Fruit fly (Drosophila melanogaster) whole organism, larva: ENCODE measurements around the gene hgo.

Source experiments
- noc ChIP-seq: fragments of 200-800 bp; sonication (Bioruptor generic); optimal IDR thresholded peaks from 3 replicates; lab custom pipeline; 2019; ENCODE audit warnings: missing biosample characterization, mild to moderate bottlenecking, missing genetic modification characterization, moderate library complexity

hgo gene

DNA sequence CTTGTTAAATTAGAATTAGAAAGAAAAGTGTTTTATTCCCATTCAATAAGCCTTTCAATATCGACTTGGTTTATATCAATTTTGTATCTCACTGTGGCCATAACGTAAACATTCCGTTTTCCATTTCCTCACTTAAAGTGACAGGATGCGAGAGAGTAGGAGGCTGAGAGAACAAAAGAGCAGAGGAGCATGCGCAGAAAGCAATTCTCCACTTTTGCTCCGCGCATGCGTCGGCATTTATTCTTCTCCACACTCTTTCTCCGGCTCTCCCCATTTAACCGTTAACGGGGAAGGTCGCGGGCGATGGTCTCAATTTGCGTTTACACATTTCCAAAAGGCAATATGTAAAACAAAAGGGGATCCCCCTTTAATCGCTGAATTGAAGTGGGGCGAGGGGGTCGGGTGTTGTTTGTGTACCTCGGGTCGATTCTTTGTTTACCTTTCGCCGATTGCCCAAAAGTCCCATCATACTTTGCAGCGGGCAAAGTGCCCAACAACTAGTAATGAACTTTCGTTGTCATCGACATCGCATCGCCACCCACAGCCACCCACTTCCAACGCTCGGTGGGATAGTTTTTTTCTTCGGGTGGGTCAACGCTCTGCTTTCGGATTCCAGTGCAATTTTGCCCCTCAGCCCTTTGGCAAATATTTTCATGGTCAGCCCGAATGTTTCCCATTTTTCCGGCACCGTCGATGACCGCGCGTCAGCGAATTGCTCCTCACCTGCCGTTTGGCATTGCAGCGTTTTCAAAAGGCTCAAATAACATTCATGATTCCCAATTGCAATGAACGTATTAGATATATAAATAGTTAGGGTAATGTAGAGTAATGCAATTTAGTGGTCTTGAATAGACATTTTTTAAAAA is 32.7 kb downstream of the hgo start:
- TF ChIP-seq noc (tag; lab: Kevin White, UChicago) = no peak

DNA sequence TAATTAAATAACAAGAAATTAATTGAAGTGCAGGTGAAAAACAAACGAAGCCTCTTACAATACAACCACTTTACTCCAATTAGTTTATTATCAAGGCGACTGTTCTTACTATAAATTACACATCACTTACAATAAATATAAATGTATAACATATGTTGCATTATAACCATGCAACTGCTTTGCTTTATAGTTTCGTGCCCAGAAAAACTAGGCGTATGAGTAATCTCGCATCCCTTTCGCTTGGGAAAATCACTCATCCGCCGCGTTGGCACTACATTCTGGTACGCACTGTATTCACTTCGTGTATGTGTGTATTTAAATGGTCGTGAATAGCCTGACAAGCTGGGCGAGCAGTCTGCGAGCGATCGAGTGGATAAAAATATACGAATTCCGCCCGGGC is 33.7 kb downstream of the hgo start:
- no peak for TF ChIP-seq noc (tag; lab: Kevin White, UChicago)

DNA sequence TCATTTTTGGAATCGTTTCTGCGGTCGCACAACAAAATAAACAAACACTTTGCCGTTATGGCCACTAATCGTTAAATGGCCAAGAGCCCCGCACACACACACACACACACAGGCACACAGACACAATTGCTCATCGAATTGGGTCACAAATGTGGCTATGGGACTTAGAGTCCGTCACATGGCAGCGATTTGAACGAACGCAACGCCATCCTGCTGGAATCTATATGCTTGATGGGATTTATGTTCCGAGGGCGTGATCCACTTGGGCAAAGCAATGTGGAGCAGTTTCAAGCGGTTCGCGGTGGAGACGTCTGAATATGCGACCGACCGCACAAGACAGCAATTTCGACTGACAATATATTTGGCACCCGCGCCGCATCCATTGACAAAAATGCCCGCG is 34.4 kb downstream of the hgo start:
- TF ChIP-seq noc (tag; lab: Kevin White, UChicago) = no peak

DNA sequence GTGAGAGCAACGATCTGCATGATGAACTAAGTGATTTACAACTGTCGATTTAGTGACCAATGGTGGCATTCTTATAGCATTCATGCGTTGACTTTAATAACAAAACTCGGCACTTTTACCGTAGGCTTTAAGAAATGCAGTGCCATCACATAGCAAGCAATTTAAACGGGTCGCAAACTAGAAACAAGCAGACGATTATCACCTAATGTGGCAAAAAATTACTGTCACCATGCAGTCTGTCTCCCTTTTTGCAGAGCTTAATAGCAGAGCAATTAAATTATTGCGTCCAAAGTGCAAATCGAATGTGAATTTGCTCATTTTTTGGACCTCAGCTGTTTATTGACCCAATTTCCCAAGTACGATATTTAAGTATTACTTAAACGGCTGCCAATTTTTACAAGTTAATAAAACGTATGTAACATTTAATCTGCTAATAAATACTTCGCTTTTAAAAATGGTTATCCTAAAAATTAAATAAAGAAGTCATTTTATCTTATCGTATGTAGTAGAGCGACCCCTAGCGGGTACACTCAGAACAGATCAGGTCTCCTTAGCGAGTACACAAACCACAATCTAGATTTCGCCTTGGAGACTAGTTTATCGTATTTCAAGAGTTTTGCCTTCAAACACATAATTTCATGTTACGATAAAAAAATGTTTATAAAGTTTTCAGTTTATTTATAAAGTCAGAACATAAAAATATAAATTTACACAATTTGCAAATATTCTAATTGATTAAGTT is 35.6 kb downstream of the hgo start, which contains the start of gene Vm32E:
Gene Vm32E (minus strand): TSS at position 51 of the 742 bp plus-strand sequence.
- TF ChIP-seq noc (tag; lab: Kevin White, UChicago) = no peak

DNA sequence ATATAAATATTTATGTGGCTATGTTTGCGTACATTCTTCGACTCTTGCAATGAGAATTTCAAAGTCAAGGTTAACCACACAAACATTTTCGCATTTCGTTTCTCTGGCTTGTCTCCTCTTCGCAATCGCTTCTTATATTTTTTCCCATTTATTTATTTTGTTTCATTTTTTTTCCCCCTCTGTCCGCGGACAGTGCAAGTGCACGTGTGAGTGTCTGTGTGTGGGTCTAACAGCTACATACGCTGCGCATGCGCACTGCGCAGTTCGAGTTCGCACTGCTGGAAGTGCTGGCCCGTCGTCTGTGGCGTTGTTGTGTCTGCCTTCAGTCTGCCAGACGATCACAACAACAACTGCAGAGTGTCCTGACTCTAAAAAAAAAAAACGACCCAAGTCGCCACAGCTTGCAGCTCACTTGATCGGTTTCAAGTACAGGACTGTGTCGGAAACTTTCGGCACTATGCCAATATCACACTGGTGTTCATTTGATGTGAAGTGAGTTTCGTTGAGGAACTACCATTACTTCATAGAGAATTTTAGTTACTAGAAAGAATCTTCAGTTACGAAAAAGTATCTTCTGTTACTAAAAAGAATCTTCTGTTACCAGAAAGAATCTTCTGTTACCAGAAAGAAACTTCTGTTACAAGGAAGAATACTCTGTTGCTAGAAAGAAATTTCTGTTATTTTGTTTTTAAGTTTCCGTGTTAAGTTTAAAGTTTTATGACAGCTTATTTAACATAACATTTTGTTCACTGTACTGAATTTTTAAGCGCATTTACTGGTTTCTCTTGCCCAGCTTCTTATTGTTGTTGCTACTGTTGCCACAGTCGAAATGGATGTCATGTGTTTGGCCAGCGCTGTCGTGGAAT is 39.4 kb downstream of the hgo start:
- TF ChIP-seq noc (tag; lab: Kevin White, UChicago) = no peak

DNA sequence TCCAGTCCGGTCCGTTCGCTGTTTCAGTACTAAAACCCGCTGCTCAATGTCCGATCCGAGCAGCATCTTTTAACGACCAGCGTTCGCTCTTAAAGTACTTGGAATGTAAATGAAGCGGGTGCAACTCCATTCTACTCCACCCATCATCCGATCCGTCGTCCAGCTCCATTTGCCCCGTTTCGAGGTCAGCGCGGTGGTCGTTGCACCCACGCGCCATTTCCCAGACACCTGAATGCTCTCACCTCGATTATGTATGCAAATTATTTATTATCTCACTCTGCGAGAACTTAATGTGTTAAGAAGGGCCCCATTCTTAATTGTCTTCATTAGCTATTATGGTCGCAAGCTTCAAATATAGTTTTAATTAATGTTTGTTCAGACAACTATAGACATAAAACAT is 42.1 kb downstream of the hgo start:
- no peak for TF ChIP-seq noc (tag; lab: Kevin White, UChicago)

DNA sequence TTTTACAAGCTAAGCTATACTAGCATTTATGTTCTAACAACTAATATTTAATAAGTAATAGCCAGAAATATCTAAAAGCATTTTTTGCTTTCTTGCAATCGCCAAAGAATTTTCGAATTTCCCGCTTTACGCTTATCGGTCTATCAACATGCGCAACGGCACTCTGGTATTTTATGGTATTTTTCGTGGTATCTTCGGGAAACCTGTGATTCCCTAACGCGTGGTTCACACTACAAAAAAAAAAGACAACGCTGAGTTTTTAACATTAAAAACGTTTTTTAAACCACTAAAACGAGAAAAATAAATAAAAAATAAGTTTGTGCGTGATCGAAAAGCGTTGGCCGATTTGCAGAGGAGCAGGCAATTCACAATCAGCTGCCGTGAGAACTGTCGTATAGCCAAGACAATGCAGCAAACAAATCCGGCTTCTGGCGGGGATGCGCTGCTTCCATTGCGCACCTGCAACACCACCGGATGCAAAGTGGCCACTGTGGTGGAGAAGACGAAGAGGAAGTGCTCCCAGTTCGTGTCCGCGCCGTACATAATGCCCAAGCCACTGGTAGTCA is 42.7 kb downstream of the hgo start, which contains the start of gene Boh2:
Gene Boh2 (plus strand): TSS at position 207 of the 566 bp plus-strand sequence.
- TF ChIP-seq noc (tag; lab: Kevin White, UChicago) = no peak

DNA sequence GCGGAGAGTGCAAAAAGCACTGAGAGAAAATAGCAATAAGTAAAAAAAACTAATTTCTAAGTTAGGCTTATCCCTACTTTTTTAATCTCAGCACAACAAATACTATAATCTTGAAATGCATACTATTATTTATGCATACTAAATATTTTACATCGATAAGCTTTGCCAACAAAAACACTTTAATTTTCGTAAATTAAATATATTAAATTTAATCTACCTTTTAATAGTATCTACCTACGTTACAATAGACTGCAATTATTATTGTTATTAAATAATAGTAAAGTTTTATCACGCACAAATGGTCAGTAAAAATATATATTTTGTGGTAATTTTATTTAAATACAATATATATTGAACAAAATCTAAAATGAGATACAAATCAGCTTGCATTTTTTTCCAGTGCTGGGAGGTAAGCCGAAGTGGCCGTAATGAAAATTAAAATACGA is 46.0 kb downstream of the hgo start:
- TF ChIP-seq noc (tag; lab: Kevin White, UChicago) = no peak

DNA sequence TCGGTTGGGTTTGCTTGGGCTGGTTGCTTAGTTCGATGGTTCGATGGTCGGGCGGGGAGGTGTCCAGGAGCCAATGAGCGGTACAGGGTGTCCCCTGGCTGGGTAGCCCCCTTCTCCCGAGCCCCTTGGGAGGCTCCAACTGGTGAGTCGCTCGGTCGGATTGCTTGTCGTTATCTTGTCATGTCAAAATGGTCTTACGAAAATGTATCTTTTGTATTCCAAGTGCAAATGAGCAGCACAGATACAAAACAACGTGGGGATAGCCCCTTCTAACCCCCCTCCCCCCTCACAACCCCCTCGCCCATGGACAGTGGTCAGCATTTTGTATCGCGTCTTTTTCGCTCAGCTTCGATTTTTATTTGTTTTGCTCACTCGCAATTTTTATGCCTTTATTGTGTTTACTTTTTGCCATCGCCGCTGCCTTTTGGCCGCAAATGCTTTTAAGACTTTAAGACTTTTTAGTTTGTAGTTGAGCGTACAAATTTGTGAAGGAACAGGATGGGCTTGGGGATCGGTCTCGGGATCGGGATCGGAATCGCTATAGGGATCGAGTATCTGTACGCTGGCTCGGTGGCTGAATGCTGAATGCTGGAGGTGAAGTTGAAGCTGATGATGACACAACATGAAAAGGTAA is 46.5 kb downstream of the hgo start:
- no peak for TF ChIP-seq noc (tag; lab: Kevin White, UChicago)

DNA sequence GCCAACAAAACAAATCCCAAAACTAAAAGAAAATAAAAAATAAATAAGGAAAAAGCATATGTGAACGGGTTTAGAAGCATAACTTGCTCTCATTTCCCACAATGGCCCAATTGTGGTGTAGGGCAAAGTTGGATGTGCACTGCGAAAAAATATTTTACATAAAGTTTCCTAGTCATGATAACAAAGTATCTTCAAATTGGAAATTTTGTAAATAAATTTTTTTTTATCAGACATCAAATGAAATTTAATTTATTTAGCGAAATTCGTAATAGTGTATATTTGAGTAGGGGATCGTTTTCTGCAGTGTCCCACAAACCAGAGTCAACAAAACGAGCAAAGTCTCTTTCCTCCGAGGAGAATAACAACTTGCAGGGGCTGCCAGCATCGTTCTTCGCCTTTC is 48.0 kb downstream of the hgo start:
- no peak for TF ChIP-seq noc (tag; lab: Kevin White, UChicago)
